Worm (Caenorhabditis elegans) whole organism, L1 larva: ENCODE data around the gene daf-18.

Experiments used
- C04F5.9 ChIP-seq: sonication (generic microtip); optimal IDR thresholded peaks from 2 replicates; lab custom pipeline; 2016; ENCODE audit warnings: missing genetic modification characterization, missing compliant biosample characterization
- C16A3.4 ChIP-seq: fragments of 150-350 bp; optimal IDR thresholded peaks from 2 replicates; lab custom pipeline; 2014; ENCODE audit warnings: missing biosample characterization, missing genetic modification characterization
- F16B12.6 ChIP-seq: fragments of 150-350 bp; optimal IDR thresholded peaks from 2 replicates; lab custom pipeline; 2014; ENCODE audit warnings: missing biosample characterization, missing genetic modification characterization
- aha-1 ChIP-seq: fragments of 150-350 bp; optimal IDR thresholded peaks from 2 replicates; lab custom pipeline; 2014; ENCODE audit warnings: missing biosample characterization, missing genetic modification characterization
- ama-1 ChIP-seq: fragments of 150-350 bp; optimal IDR thresholded peaks from 2 replicates; lab custom pipeline; 2014
- blmp-1 ChIP-seq: fragments of 150-350 bp; optimal IDR thresholded peaks from 2 replicates; lab custom pipeline; 2014; ENCODE audit warnings: missing biosample characterization, missing genetic modification characterization
- ceh-63 ChIP-seq: fragments of 200-800 bp; sonication (Bioruptor generic); optimal IDR thresholded peaks from 2 replicates; lab custom pipeline; 2018; ENCODE audit warnings: mild to moderate bottlenecking, missing genetic modification characterization, missing compliant biosample characterization
- ceh-8 ChIP-seq: fragments of 200-800 bp; sonication (Bioruptor generic); optimal IDR thresholded peaks from 2 replicates; lab custom pipeline; 2018; ENCODE audit warnings: mild to moderate bottlenecking, missing genetic modification characterization, moderate library complexity, missing compliant biosample characterization
- ceh-82 ChIP-seq, 3 experiments: fragments of 150-350 bp in 1 of 3; sonication (generic microtip) in 2 of 3; optimal IDR thresholded peaks; 2 replicates each; lab custom pipeline; 2014 to 2017; ENCODE audit warnings: missing biosample characterization in 3 of 3, missing genetic modification characterization in 3 of 3
- ceh-88 ChIP-seq: fragments of 200-800 bp; sonication (Bioruptor generic); IDR thresholded peaks from 2 replicates; pipeline ENCODE4 v1.3.6; 2022; ENCODE audit warnings: missing genetic modification characterization, missing compliant biosample characterization
- dpl-1 ChIP-seq, 3 experiments: fragments of 150-350 bp in 2 of 3; sonication (generic microtip) in 1 of 3; optimal IDR thresholded peaks; 2 replicates each; lab custom pipeline; 2014 to 2017; ENCODE audit warnings: missing biosample characterization in 3 of 3, missing genetic modification characterization in 3 of 3, missing genetic modification reagents in 3 of 3
- dsc-1 ChIP-seq: sonication (generic microtip); optimal IDR thresholded peaks from 2 replicates; lab custom pipeline; 2016; ENCODE audit warnings: mild to moderate bottlenecking, missing genetic modification characterization, missing compliant biosample characterization
- efl-1 ChIP-seq, 4 experiments: fragments of 150-350 bp; optimal IDR thresholded peaks in 3 of 4; peaks in 1 of 4; 1 replicate in 1 of 4; 2 replicates in 3 of 4; lab custom pipeline; 2014; ENCODE audit warnings: missing biosample characterization in 2 of 4, missing genetic modification characterization in 2 of 4, missing genetic modification reagents in 2 of 4
- egl-13 ChIP-seq: sonication (generic microtip); optimal IDR thresholded peaks from 2 replicates; lab custom pipeline; 2016; ENCODE audit warnings: missing genotype, missing genetic modification reagents, missing genetic modification characterization, missing compliant biosample characterization
- egl-27 ChIP-seq, 2 experiments: fragments of 150-350 bp in 1 of 2; sonication (generic microtip); optimal IDR thresholded peaks; 3 replicates each; lab custom pipeline; 2017 to 2018; ENCODE audit warnings: missing biosample characterization in 2 of 2, missing genetic modification characterization in 2 of 2, missing genetic modification reagents in 2 of 2
- elt-2 ChIP-seq: sonication (generic microtip); optimal IDR thresholded peaks from 2 replicates; lab custom pipeline; 2016; ENCODE audit warnings: missing genetic modification characterization, mild to moderate bottlenecking, inconsistent platforms, missing compliant biosample characterization, missing genetic modification reagents
- elt-3 ChIP-seq, 6 experiments: fragments of 150-350 bp in 1 of 6; sonication (generic microtip); optimal IDR thresholded peaks; 2 replicates each; lab custom pipeline; 2017 to 2018; ENCODE audit warnings: missing biosample characterization in 6 of 6, missing genetic modification characterization in 6 of 6, inconsistent platforms in 1 of 6
- fkh-4 ChIP-seq: sonication (generic microtip); optimal IDR thresholded peaks from 2 replicates; lab custom pipeline; 2016; ENCODE audit warnings: missing compliant biosample characterization, missing genetic modification characterization, borderline replicate concordance
- fkh-8 ChIP-seq: sonication (generic microtip); optimal IDR thresholded peaks from 2 replicates; lab custom pipeline; 2016; ENCODE audit warnings: mild to moderate bottlenecking, missing genetic modification characterization, missing compliant biosample characterization
- fos-1 ChIP-seq: fragments of 150-350 bp; optimal IDR thresholded peaks from 2 replicates; lab custom pipeline; 2014; ENCODE audit warnings: missing biosample characterization, missing genetic modification characterization
- grh-1 ChIP-seq: fragments of 200-800 bp; sonication (Bioruptor generic); IDR thresholded peaks from 2 replicates; pipeline ENCODE4 v1.3.6; 2022; ENCODE audit warnings: missing genetic modification reagents, missing genetic modification characterization, missing compliant biosample characterization
- hpl-2 ChIP-seq: fragments of 150-350 bp; optimal IDR thresholded peaks from 2 replicates; lab custom pipeline; 2014; ENCODE audit warnings: missing biosample characterization, missing genetic modification reagents, missing genetic modification characterization
- irx-1 ChIP-seq: sonication (generic microtip); optimal IDR thresholded peaks from 2 replicates; lab custom pipeline; 2016; ENCODE audit warnings: missing genetic modification characterization, missing compliant biosample characterization
- isw-1 ChIP-seq: fragments of 200-800 bp; sonication (Bioruptor generic); IDR thresholded peaks from 2 replicates; pipeline ENCODE4 v1.3.6; 2022; ENCODE audit warnings: missing genetic modification characterization, missing compliant biosample characterization
- jun-1 ChIP-seq: fragments of 150-350 bp; optimal IDR thresholded peaks from 2 replicates; lab custom pipeline; 2014; ENCODE audit warnings: missing biosample characterization, missing genetic modification reagents, missing genetic modification characterization
- lin-13 ChIP-seq: fragments of 150-350 bp; optimal IDR thresholded peaks from 2 replicates; lab custom pipeline; 2014; ENCODE audit warnings: missing biosample characterization, missing genetic modification reagents, missing genetic modification characterization
- lin-15B ChIP-seq: fragments of 150-350 bp; sonication (generic microtip); optimal IDR thresholded peaks from 3 replicates; lab custom pipeline; 2014; ENCODE audit warnings: missing biosample characterization, missing genetic modification characterization
- lin-39 ChIP-seq: fragments of 150-350 bp; optimal IDR thresholded peaks from 2 replicates; lab custom pipeline; 2014; ENCODE audit warnings: missing biosample characterization, missing genetic modification reagents, missing genetic modification characterization
- lsy-2 ChIP-seq, 2 experiments: fragments of 150-350 bp; optimal IDR thresholded peaks; 2 replicates each; lab custom pipeline; 2014; ENCODE audit warnings: missing biosample characterization in 2 of 2, missing genetic modification characterization in 2 of 2
- mab-9 ChIP-seq: fragments of 200-800 bp; sonication (Bioruptor generic); IDR thresholded peaks from 2 replicates; pipeline ENCODE4 v1.3.6; 2022; ENCODE audit warnings: missing genetic modification reagents, missing genetic modification characterization, missing compliant biosample characterization
- mef-2 ChIP-seq: fragments of 150-350 bp; optimal IDR thresholded peaks from 2 replicates; lab custom pipeline; 2014; ENCODE audit warnings: missing biosample characterization, missing genetic modification characterization
- mep-1 ChIP-seq: fragments of 150-350 bp; optimal IDR thresholded peaks from 2 replicates; lab custom pipeline; 2014; ENCODE audit warnings: missing biosample characterization, missing genetic modification characterization
- nhr-19 ChIP-seq: fragments of 200-800 bp; sonication (Bioruptor generic); conservative IDR thresholded peaks from 2 replicates; pipeline ENCODE4 v1.3.6; 2022; ENCODE audit warnings: missing genetic modification characterization, missing compliant biosample characterization
- nhr-20 ChIP-seq: sonication (generic microtip); optimal IDR thresholded peaks from 2 replicates; lab custom pipeline; 2016; ENCODE audit warnings: mild to moderate bottlenecking, missing genetic modification characterization, missing compliant biosample characterization
- nhr-237 ChIP-seq: fragments of 150-350 bp; optimal IDR thresholded peaks from 2 replicates; lab custom pipeline; 2014; ENCODE audit warnings: missing biosample characterization, missing genetic modification characterization
- nhr-71 ChIP-seq: sonication (generic microtip); optimal IDR thresholded peaks from 2 replicates; lab custom pipeline; 2016; ENCODE audit warnings: mild to moderate bottlenecking, missing genetic modification characterization, moderate library complexity, missing compliant biosample characterization
- rnt-1 ChIP-seq: sonication (generic microtip); optimal IDR thresholded peaks from 2 replicates; lab custom pipeline; 2016; ENCODE audit warnings: mild to moderate bottlenecking, missing genetic modification characterization, moderate library complexity, missing compliant biosample characterization
- skn-1 ChIP-seq: fragments of 150-350 bp; optimal IDR thresholded peaks from 2 replicates; lab custom pipeline; 2014; ENCODE audit warnings: missing biosample characterization, missing genetic modification characterization
- snu-23 ChIP-seq: sonication (generic microtip); optimal IDR thresholded peaks from 2 replicates; lab custom pipeline; 2016; ENCODE audit warnings: missing genetic modification characterization, missing compliant biosample characterization
- sox-4 ChIP-seq: sonication (generic microtip); optimal IDR thresholded peaks from 2 replicates; lab custom pipeline; 2016; ENCODE audit warnings: missing genetic modification characterization, missing compliant biosample characterization
- sup-37 ChIP-seq: fragments of 200-800 bp; sonication (Bioruptor generic); optimal IDR thresholded peaks from 2 replicates; lab custom pipeline; 2018; ENCODE audit warnings: mild to moderate bottlenecking, missing genetic modification characterization, missing compliant biosample characterization
- swsn-7 ChIP-seq: sonication (generic microtip); optimal IDR thresholded peaks from 2 replicates; lab custom pipeline; 2016; ENCODE audit warnings: missing genetic modification characterization, missing compliant biosample characterization
- tbx-2 ChIP-seq: sonication (generic microtip); optimal IDR thresholded peaks from 2 replicates; lab custom pipeline; 2016; ENCODE audit warnings: missing genetic modification characterization, missing compliant biosample characterization
- unc-130 ChIP-seq: fragments of 150-350 bp; optimal IDR thresholded peaks from 2 replicates; lab custom pipeline; 2017; ENCODE audit warnings: missing biosample characterization, missing genetic modification characterization, inconsistent platforms
- unc-86 ChIP-seq: sonication (generic microtip); optimal IDR thresholded peaks from 2 replicates; lab custom pipeline; 2016; ENCODE audit warnings: missing genetic modification characterization, missing compliant biosample characterization
- unc-98 ChIP-seq: fragments of 200-800 bp; sonication (Bioruptor generic); IDR thresholded peaks from 2 replicates; pipeline ENCODE4 v1.3.6; 2022; ENCODE audit warnings: missing genetic modification characterization, missing compliant biosample characterization
- vab-15 ChIP-seq: sonication (generic microtip); optimal IDR thresholded peaks from 2 replicates; lab custom pipeline; 2017; ENCODE audit warnings: missing genotype, mild to moderate bottlenecking, missing genetic modification characterization, missing compliant biosample characterization
- xbp-1 ChIP-seq: sonication (generic microtip); optimal IDR thresholded peaks from 2 replicates; lab custom pipeline; 2016; ENCODE audit warnings: missing genetic modification characterization, missing compliant biosample characterization
- zip-4 ChIP-seq: fragments of 200-800 bp; sonication (Bioruptor generic); optimal IDR thresholded peaks from 2 replicates; lab custom pipeline; 2018; ENCODE audit warnings: mild to moderate bottlenecking, missing genetic modification characterization, moderate library complexity, missing compliant biosample characterization
- ztf-11 ChIP-seq, 2 experiments: sonication (generic microtip); optimal IDR thresholded peaks; 2 replicates each; lab custom pipeline; 2016 to 2017; ENCODE audit warnings: missing genetic modification characterization in 2 of 2, missing biosample characterization in 1 of 2, missing compliant biosample characterization in 1 of 2

Gene daf-18

DNA sequence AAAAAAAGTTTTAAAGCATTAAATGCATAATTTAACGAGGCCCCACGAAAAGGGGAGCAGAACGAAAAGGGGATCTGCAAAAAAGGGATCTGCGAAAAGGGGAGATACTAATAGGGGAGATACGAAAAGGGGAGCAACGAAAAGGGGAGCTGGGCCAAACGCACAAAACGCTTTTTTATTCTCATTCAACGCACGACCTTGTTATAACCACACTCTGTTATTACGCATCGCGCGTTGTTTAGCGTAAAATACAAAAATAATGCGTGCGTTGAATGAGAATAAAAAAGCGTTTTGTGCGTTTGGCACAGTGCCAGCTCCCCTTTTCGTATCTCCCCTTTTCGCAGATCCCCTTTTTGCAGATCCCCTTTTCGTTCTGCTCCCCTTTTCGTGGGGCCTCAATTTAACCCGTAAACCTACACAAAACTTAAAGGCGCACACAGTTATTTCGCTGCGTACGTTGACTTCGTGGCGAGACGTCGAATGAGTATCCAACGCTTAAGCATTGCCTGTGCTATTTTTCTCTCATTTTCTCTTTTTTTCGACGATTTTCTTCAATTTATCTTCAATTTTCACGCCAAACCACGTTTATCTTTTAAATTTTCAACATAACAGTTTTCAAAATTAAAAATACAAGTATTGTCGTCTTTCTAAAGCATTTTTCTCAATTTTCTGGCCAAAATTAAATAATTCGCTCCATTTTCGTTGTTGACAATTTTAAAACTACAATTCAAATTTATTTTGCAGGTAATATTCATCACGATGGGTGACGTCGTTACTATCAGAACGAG lies 39.6 kb downstream of the daf-18 start, which contains the start of gene rps-24:
rps-24 (plus strand) TSS at position 738 of the 788 bp plus-strand sequence.
- TF ChIP-seq jun-1 (peak; percentile 86), C04F5.9 (peak; percentile 81), mep-1 (tag; lab: Kevin White, UChicago) (peak; percentile 89), vab-15 (tag; lab: Kevin White, UChicago) (peak; percentile 83), ceh-8 (GFP tag; lab: Kevin White, UChicago) (peak; percentile 90), lin-39 (tag; lab: Kevin White, UChicago) (peak; percentile 43), dsc-1 (tag; lab: Kevin White, UChicago) (peak; percentile 85), ceh-82 (tag; optimal IDR thresholded peaks at IDR 0.05; lab: Kevin White, UChicago) (peak; percentile 83 to 94 (median 86)), rnt-1 (tag; lab: Kevin White, UChicago) (peak; percentile 97), hpl-2 (GFP tag; lab: Kevin White, UChicago) (peak; percentile 22), nhr-237 (peak; percentile 73), swsn-7 (tag; lab: Kevin White, UChicago) (peak; percentile 93), unc-86 (tag; lab: Kevin White, UChicago) (peak; percentile 93), C16A3.4 (tag; lab: Kevin White, UChicago) (peak; percentile 92), irx-1 (tag; lab: Kevin White, UChicago) (peak; percentile 80), isw-1 (peak; percentile 99), ztf-11 (tag; optimal IDR thresholded peaks at IDR 0.05; lab: Kevin White, UChicago) (peak in 1 of 2 experiments; percentile 91), nhr-20 (peak; percentile 91), egl-13 (tag; lab: Kevin White, UChicago) (peak; percentile 76), efl-1 (optimal IDR thresholded peaks at IDR 0.05; lab: Kevin White, UChicago) (peak; percentile 86 to 93), efl-1 (GFP tag; optimal IDR thresholded peaks at IDR 0.05 in 1 of 2; lab: Kevin White, UChicago) (peak; percentile 74 to 98), ama-1 (peak; percentile 41), blmp-1 (tag; lab: Kevin White, UChicago) (peak; percentile 78), lin-15B (tag; lab: Kevin White, UChicago) (peak; percentile 82), egl-27 (tag; optimal IDR thresholded peaks at IDR 0.05; lab: Kevin White, UChicago) (peak in 1 of 2 experiments; percentile 32), fkh-8 (tag; lab: Kevin White, UChicago) (peak; percentile 97), F16B12.6 (tag; lab: Kevin White, UChicago) (peak; percentile 63), tbx-2 (tag; lab: Kevin White, UChicago) (peak; percentile 94), ceh-63 (GFP tag; lab: Kevin White, UChicago) (peak; percentile 1), unc-130 (tag; lab: Kevin White, UChicago) (peak; percentile 85), fkh-4 (tag; lab: Kevin White, UChicago) (peak; percentile 76), elt-2 (peak; percentile 39), elt-3 (tag; optimal IDR thresholded peaks at IDR 0.05; lab: Kevin White, UChicago) (peak in 3 of 6 experiments; percentile 39 to 80 (median 73)), mef-2 (tag; lab: Kevin White, UChicago) (peak; percentile 5), xbp-1 (tag; lab: Kevin White, UChicago) (peak; percentile 90), nhr-71 (tag; lab: Kevin White, UChicago) (peak; percentile 97), fos-1 (tag; lab: Kevin White, UChicago) (peak; percentile 80), aha-1 (tag; lab: Kevin White, UChicago) (peak; percentile 34), dpl-1 (GFP tag; optimal IDR thresholded peaks at IDR 0.05; lab: Kevin White, UChicago) (peak; percentile 75 to 80 (median 80)), mab-9 (GFP tag; lab: Robert Waterston, UW) (peak; percentile 89), snu-23 (GFP tag; lab: Kevin White, UChicago) (peak; percentile 96), sup-37 (GFP tag; lab: Kevin White, UChicago) (peak; percentile 7), lsy-2 (tag; optimal IDR thresholded peaks at IDR 0.05; lab: Kevin White, UChicago) (peak; percentile 93 to 96), zip-4 (peak; percentile 12), nhr-19 (peak; percentile 96), skn-1 (tag; lab: Kevin White, UChicago) (peak; percentile 59), lin-13 (GFP tag; lab: Kevin White, UChicago) (peak; percentile 87), grh-1 (peak; percentile 85), ceh-88 (GFP tag; lab: Robert Waterston, UW) (peak; percentile 96), unc-98 (peak; percentile 96), sox-4 (tag; lab: Kevin White, UChicago) (peak; percentile 88)
